Worm (Caenorhabditis elegans) whole organism, L4 larva: ENCODE data around the gene T21H3.1.

ENCODE experiments used
- R02D3.7 ChIP-seq: fragments of 150-350 bp; sonication (generic microtip); optimal IDR thresholded peaks from 3 replicates; lab custom pipeline; 2014; ENCODE audit warnings: missing biosample characterization, missing genetic modification characterization
- ceh-82 ChIP-seq: sonication (generic microtip); optimal IDR thresholded peaks from 2 replicates; lab custom pipeline; 2017; ENCODE audit warnings: missing biosample characterization, missing genetic modification characterization
- lsy-2 ChIP-seq, 2 experiments: fragments of 150-350 bp in 1 of 2; sonication (generic microtip) in 1 of 2; optimal IDR thresholded peaks; 2 replicates each; lab custom pipeline; 2014 to 2017; ENCODE audit warnings: missing biosample characterization in 2 of 2, missing genetic modification characterization in 2 of 2
- nhr-11 ChIP-seq: fragments of 150-350 bp; optimal IDR thresholded peaks from 2 replicates; lab custom pipeline; 2014; ENCODE audit warnings: missing biosample characterization, missing genetic modification characterization
- nhr-237 ChIP-seq: sonication (generic microtip); optimal IDR thresholded peaks from 2 replicates; lab custom pipeline; 2017; ENCODE audit warnings: missing biosample characterization, missing genetic modification characterization
- nhr-76 ChIP-seq: fragments of 150-350 bp; optimal IDR thresholded peaks from 2 replicates; lab custom pipeline; 2014; ENCODE audit warnings: missing biosample characterization, missing genetic modification characterization
- pha-4 ChIP-seq, 2 experiments: fragments of 150-350 bp in 1 of 2; fragments of 200-800 bp in 1 of 2; sonication (Bioruptor generic) in 1 of 2; IDR thresholded peaks in 1 of 2; optimal IDR thresholded peaks in 1 of 2; 2 replicates each; pipeline versions ENCODE4 v1.3.6 to Lab custom; 2014 to 2022; ENCODE audit warnings: missing genetic modification characterization in 2 of 2, missing genetic modification reagents in 2 of 2, missing biosample characterization in 1 of 2, missing compliant biosample characterization in 1 of 2
- php-3 ChIP-seq: fragments of 200-800 bp; sonication (Bioruptor generic); IDR thresholded peaks from 2 replicates; pipeline ENCODE4 v1.3.6; 2022; ENCODE audit warnings: missing genetic modification reagents, missing genetic modification characterization, missing compliant biosample characterization
- sdz-12 ChIP-seq: fragments of 200-800 bp; sonication (Bioruptor generic); optimal IDR thresholded peaks from 2 replicates; lab custom pipeline; 2018; ENCODE audit warnings: mild to moderate bottlenecking, missing genetic modification characterization, missing compliant biosample characterization
- zag-1 ChIP-seq: fragments of 150-350 bp; optimal IDR thresholded peaks from 2 replicates; lab custom pipeline; 2014; ENCODE audit warnings: missing biosample characterization, missing genetic modification characterization

DNA sequence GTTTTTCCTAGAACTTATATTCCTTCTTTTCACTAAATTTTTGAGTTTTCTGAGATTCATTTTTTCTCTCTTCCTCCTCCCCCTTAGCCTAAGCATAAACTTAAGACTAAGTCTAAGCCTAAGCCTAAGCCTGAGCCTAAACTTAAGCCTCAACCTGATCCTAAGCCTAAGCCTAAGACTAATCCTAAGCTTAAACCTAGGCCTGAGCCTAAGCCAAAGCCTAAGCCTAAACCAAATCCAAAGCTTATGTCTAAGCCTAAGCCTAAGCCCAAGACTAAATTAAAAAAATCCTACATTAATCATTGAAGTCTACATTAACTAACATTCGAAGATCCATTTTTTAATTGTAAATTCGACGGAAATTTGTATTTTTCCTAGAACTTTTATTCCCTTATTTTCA is 35.7 kb upstream of the T21H3.1 start:
- TF ChIP-seq lsy-2 (tag; optimal IDR thresholded peaks at IDR 0.05; lab: Kevin White, UChicago) (no peak), R02D3.7 (tag; lab: Kevin White, UChicago) (no peak), php-3 (GFP tag; lab: Robert Waterston, UW) (no peak), ceh-82 (tag; lab: Kevin White, UChicago) (no peak), nhr-76 (tag; lab: Kevin White, UChicago) (no peak), nhr-11 (no peak), pha-4 (GFP tag; IDR thresholded peaks at IDR 0.05; lab: Robert Waterston, UW) (no peak), pha-4 (tag; optimal IDR thresholded peaks at IDR 0.05; lab: Kevin White, UChicago) (no peak), sdz-12 (GFP tag; lab: Kevin White, UChicago) (no peak), nhr-237 (no peak), zag-1 (tag; lab: Kevin White, UChicago) (no peak)
